Worm (Caenorhabditis elegans) whole organism, L1 larva: ENCODE data around the gene C54F6.20.
A peak's percentile ranks its signal among the peaks of the same experiment; 100 is the strongest.

Experiments
- C34B4.2 ChIP-seq: sonication (generic microtip); optimal IDR thresholded peaks from 2 replicates; lab custom pipeline; 2017; ENCODE audit warnings: mild to moderate bottlenecking, missing genetic modification characterization, missing compliant biosample characterization
- aly-2 ChIP-seq: fragments of 150-350 bp; optimal IDR thresholded peaks from 2 replicates; lab custom pipeline; 2014; ENCODE audit warnings: missing biosample characterization, missing genetic modification characterization
- ceh-90 ChIP-seq: sonication (generic microtip); optimal IDR thresholded peaks from 2 replicates; lab custom pipeline; 2016; ENCODE audit warnings: missing genetic modification characterization, missing compliant biosample characterization
- efl-1 ChIP-seq, 4 experiments: fragments of 150-350 bp; optimal IDR thresholded peaks in 3 of 4; peaks in 1 of 4; 1 replicate in 1 of 4; 2 replicates in 3 of 4; lab custom pipeline; 2014; ENCODE audit warnings: missing biosample characterization in 2 of 4, missing genetic modification characterization in 2 of 4, missing genetic modification reagents in 2 of 4
- efl-3 ChIP-seq: fragments of 200-800 bp; sonication (Bioruptor generic); optimal IDR thresholded peaks from 2 replicates; lab custom pipeline; 2018; ENCODE audit warnings: mild to moderate bottlenecking, missing genetic modification characterization, missing compliant biosample characterization
- fkh-10 ChIP-seq: sonication (generic microtip); optimal IDR thresholded peaks from 2 replicates; lab custom pipeline; 2017; ENCODE audit warnings: missing biosample characterization, missing genetic modification reagents, missing genetic modification characterization
- fkh-8 ChIP-seq: sonication (generic microtip); optimal IDR thresholded peaks from 2 replicates; lab custom pipeline; 2016; ENCODE audit warnings: mild to moderate bottlenecking, missing genetic modification characterization, missing compliant biosample characterization
- hlh-4 ChIP-seq: sonication (generic microtip); optimal IDR thresholded peaks from 2 replicates; lab custom pipeline; 2016; ENCODE audit warnings: mild to moderate bottlenecking, missing genetic modification characterization, missing compliant biosample characterization
- hpl-2 ChIP-seq: fragments of 150-350 bp; optimal IDR thresholded peaks from 2 replicates; lab custom pipeline; 2014; ENCODE audit warnings: missing biosample characterization, missing genetic modification reagents, missing genetic modification characterization
- lin-13 ChIP-seq: fragments of 150-350 bp; optimal IDR thresholded peaks from 2 replicates; lab custom pipeline; 2014; ENCODE audit warnings: missing biosample characterization, missing genetic modification reagents, missing genetic modification characterization
- lin-14 ChIP-seq: fragments of 200-800 bp; sonication (Bioruptor generic); optimal IDR thresholded peaks from 2 replicates; lab custom pipeline; 2018; ENCODE audit warnings: mild to moderate bottlenecking, missing genetic modification characterization, moderate library complexity, missing compliant biosample characterization
- mab-9 ChIP-seq: fragments of 200-800 bp; sonication (Bioruptor generic); IDR thresholded peaks from 2 replicates; pipeline ENCODE4 v1.3.6; 2022; ENCODE audit warnings: missing genetic modification reagents, missing genetic modification characterization, missing compliant biosample characterization
- mef-2 ChIP-seq: fragments of 150-350 bp; optimal IDR thresholded peaks from 2 replicates; lab custom pipeline; 2014; ENCODE audit warnings: missing biosample characterization, missing genetic modification characterization
- nhr-12 ChIP-seq: sonication (generic microtip); optimal IDR thresholded peaks from 2 replicates; lab custom pipeline; 2017; ENCODE audit warnings: missing biosample characterization, missing genetic modification characterization
- nhr-28 ChIP-seq: fragments of 150-350 bp; optimal IDR thresholded peaks from 2 replicates; lab custom pipeline; 2014; ENCODE audit warnings: missing biosample characterization, missing genetic modification characterization
- nhr-47 ChIP-seq: sonication (generic microtip); optimal IDR thresholded peaks from 2 replicates; lab custom pipeline; 2016; ENCODE audit warnings: mild to moderate bottlenecking, missing genetic modification characterization, moderate library complexity, missing compliant biosample characterization
- nhr-77 ChIP-seq: fragments of 150-350 bp; optimal IDR thresholded peaks from 2 replicates; lab custom pipeline; 2014; ENCODE audit warnings: missing biosample characterization, missing genetic modification characterization
- nhr-90 ChIP-seq: sonication (generic microtip); optimal IDR thresholded peaks from 2 replicates; lab custom pipeline; 2016; ENCODE audit warnings: mild to moderate bottlenecking, missing genetic modification characterization, missing compliant biosample characterization; ENCODE audit not compliant: poor library complexity
- rnt-1 ChIP-seq: sonication (generic microtip); optimal IDR thresholded peaks from 2 replicates; lab custom pipeline; 2016; ENCODE audit warnings: mild to moderate bottlenecking, missing genetic modification characterization, moderate library complexity, missing compliant biosample characterization
- swsn-7 ChIP-seq: sonication (generic microtip); optimal IDR thresholded peaks from 2 replicates; lab custom pipeline; 2016; ENCODE audit warnings: missing genetic modification characterization, missing compliant biosample characterization
- tlp-1 ChIP-seq: fragments of 150-350 bp; optimal IDR thresholded peaks from 2 replicates; lab custom pipeline; 2014; ENCODE audit warnings: missing biosample characterization, missing genetic modification characterization
- zag-1 ChIP-seq: fragments of 150-350 bp; optimal IDR thresholded peaks from 2 replicates; lab custom pipeline; 2014; ENCODE audit warnings: missing biosample characterization, missing genetic modification characterization
- zip-4 ChIP-seq: fragments of 200-800 bp; sonication (Bioruptor generic); optimal IDR thresholded peaks from 2 replicates; lab custom pipeline; 2018; ENCODE audit warnings: mild to moderate bottlenecking, missing genetic modification characterization, moderate library complexity, missing compliant biosample characterization
- ztf-11 ChIP-seq, 2 experiments: sonication (generic microtip); optimal IDR thresholded peaks; 2 replicates each; lab custom pipeline; 2016 to 2017; ENCODE audit warnings: missing genetic modification characterization in 2 of 2, missing biosample characterization in 1 of 2, missing compliant biosample characterization in 1 of 2

Gene C54F6.20

DNA sequence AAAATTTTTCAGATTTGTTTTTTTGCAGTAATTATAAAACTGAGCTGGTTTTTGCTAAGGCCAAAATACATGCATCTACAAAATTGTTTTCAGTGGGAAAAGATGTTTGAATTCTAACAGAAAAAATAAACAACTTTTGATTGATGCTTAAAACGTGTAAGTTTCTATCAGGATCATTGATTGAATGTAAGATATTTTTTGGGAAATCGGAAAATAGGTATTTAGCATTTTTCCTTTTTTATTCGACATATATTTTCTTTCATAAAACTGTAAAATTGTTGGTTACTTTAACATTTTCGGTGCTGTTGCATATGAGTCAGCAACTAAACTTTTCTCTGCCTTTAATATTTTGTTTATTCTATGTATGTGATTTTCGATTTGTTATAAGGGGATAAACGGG lies at the start of gene C54F6.20:
Gene C54F6.20, plus strand, starts transcription at position 301 of the 400 bp plus-strand sequence.
- no peak for TF ChIP-seq efl-3
- TF ChIP-seq efl-1 (optimal IDR thresholded peaks at IDR 0.05; lab: Kevin White, UChicago) = no peak
- TF ChIP-seq efl-1 (GFP tag; optimal IDR thresholded peaks at IDR 0.05 in 1 of 2; lab: Kevin White, UChicago) = peak in 1 of 2 experiments; percentile 54
- TF ChIP-seq mef-2 (tag; lab: Kevin White, UChicago) = no peak
- TF ChIP-seq, all 84 proteins: peak for 1

DNA sequence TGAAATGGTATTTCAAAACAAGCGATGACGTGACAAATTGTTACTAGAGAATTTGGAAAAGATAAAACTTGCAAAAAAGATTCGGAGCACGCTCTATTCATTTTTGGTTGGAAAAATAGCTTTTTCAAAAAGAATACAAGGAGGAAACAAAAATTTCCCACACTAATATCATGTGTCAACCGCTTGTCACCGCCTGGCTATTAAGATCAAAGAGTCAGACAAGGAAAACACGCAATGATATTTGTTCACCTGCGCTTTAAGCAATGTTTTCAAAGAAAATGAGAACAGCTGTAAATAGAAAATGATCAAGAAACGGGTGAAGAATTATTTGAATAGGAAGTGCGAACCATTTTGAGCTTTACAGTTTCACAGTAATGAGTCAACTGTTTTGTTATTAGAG lies 47.8 kb upstream of the C54F6.20 start, which contains the start of gene srh-125:
Gene srh-125, minus strand, starts transcription at position 101 of the 400 bp plus-strand sequence.
- TF ChIP-seq hlh-4 (tag; lab: Kevin White, UChicago) (peak; percentile 63), zip-4 (GFP tag; lab: Kevin White, UChicago) (no peak), fkh-8 (tag; lab: Kevin White, UChicago) (peak; percentile 15)

DNA sequence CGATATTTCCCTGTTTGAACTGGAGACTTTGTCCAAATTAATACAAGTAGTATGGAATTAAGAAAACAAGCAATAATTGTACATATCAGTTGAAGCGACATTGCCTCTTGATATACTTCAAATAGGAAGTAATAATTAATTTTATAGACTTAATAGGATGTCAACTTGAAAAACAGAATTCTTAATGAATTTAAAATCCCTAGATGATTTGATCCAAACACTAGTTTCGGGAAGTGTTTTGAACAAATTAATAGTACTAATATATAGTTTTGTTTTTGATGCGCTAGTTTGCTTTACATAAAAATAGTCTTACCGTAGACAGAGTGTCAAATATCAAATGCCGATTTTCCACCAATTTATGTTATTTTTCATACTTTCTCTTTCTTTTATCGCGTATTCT lies 46.1 kb upstream of the C54F6.20 start, which contains the start of gene str-190:
Gene str-190, minus strand, starts transcription at position 101 of the 400 bp plus-strand sequence.
- no peak for TF ChIP-seq hpl-2 (GFP tag; lab: Kevin White, UChicago)

DNA sequence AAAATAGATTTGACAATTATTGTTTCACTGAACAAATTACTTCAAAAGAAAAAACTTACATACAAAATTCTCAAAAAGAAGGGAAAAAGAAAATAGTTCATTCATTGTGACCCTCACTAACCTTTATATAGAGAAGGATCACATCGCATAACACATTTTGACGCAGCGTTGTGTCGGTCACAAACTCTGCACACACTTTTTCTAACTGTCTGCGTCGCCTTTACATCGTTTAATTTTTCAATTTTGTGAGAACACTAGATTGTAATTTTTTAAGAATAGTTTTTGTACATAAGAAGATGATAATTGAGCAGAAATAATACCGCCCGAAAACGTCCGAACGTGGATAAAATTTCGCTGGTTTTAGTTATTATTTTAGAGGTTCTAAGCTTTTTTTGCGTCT lies 43.6 kb upstream of the C54F6.20 start, which contains the start of gene C18B10.6:
Gene C18B10.6, minus strand, starts transcription at position 101 of the 400 bp plus-strand sequence.
- TF ChIP-seq zag-1 (no peak), ztf-11 (tag; optimal IDR thresholded peaks at IDR 0.05; lab: Kevin White, UChicago) (no peak), nhr-77 (tag; lab: Kevin White, UChicago) (no peak), efl-1 (optimal IDR thresholded peaks at IDR 0.05; lab: Kevin White, UChicago) (no peak), efl-1 (GFP tag; optimal IDR thresholded peaks at IDR 0.05 in 1 of 2; lab: Kevin White, UChicago) (peak in 1 of 2 experiments; percentile 57)
- TF ChIP-seq, all 84 proteins: peak for 1

DNA sequence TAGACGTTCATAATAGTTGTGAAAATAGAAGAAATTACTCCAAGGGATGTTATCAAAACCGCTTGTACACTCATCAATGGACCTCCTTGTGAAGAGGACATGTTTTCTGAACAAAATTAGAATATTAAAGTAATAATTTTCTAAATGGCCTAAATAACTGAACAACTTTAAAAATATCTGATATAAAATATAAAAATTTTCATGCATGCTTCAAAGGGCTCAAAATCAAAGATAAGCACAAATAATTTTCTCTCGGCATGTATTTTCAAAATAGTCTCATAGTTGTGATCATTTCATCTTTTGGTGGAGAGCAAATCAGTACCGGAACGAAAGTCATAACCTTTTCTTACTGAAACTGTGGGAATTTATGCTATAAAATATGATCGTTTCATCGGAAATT lies 39.5 kb upstream of the C54F6.20 start, which contains the start of gene srbc-8:
Gene srbc-8, minus strand, starts transcription at position 101 of the 400 bp plus-strand sequence.
- TF ChIP-seq mef-2 (tag; lab: Kevin White, UChicago) = no peak
- no peak for TF ChIP-seq efl-1 (optimal IDR thresholded peaks at IDR 0.05; lab: Kevin White, UChicago)
- TF ChIP-seq efl-1 (GFP tag; optimal IDR thresholded peaks at IDR 0.05 in 1 of 2; lab: Kevin White, UChicago) = peak in 1 of 2 experiments; percentile 22

DNA sequence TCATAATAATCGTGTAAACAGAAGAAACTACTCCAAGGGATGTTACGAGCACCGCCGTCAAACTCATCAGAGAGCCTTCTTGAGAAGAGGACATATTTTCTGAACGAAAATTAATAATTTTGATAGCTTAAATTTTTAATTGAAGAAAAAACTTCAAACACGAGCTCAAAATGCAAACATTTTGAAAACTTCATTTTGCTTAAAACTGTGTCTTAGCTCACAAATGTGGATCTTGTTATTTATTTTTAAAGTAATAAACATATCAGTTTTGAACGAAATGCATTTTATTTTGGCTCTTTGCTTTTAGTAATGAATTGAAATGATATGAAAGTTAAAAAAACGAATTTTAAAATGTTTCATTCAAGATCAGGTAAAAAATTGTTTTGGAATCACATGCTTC lies 37.0 kb upstream of the C54F6.20 start, which contains the start of gene srbc-7:
Gene srbc-7, minus strand, starts transcription at position 101 of the 400 bp plus-strand sequence.
- TF ChIP-seq swsn-7 (tag; lab: Kevin White, UChicago) = no peak
- no peak for TF ChIP-seq nhr-28
- no peak for TF ChIP-seq tlp-1 (tag; lab: Kevin White, UChicago)
- TF ChIP-seq nhr-47 (tag; lab: Kevin White, UChicago) = no peak
- no peak for TF ChIP-seq C34B4.2
- TF ChIP-seq lin-14 = no peak
- no peak for TF ChIP-seq efl-3
- no peak for TF ChIP-seq mab-9 (GFP tag; lab: Robert Waterston, UW)
- no peak for TF ChIP-seq zag-1
- no peak for TF ChIP-seq rnt-1 (tag; lab: Kevin White, UChicago)
- no peak for TF ChIP-seq nhr-12
- TF ChIP-seq lin-13 = no peak

DNA sequence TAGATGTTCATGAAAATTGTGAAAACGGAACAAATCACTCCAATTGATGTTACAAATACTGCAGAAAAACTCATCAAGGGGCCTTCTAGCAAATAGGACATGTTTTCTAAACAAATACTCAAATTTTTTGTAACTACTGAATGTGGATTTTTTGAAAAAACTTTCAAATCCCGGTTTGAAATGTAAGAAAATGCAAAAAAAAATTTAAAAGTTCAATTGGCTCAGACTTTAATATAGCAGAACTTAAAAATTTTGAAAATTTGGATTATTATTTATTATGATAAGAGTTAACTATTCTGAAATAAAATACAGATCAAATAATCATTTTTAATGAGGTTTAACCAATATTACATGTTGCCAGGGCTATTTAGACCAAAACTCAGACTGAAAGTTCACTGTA lies 34.2 kb upstream of the C54F6.20 start, which contains the start of gene srbc-9:
Gene srbc-9, minus strand, starts transcription at position 101 of the 400 bp plus-strand sequence.
- TF ChIP-seq fkh-10 (GFP tag; lab: Kevin White, UChicago) = no peak
- TF ChIP-seq aly-2 (tag; lab: Kevin White, UChicago) = no peak
- TF ChIP-seq hlh-4 (tag; lab: Kevin White, UChicago) = no peak
- TF ChIP-seq efl-1 (optimal IDR thresholded peaks at IDR 0.05; lab: Kevin White, UChicago) = no peak
- TF ChIP-seq efl-1 (GFP tag; optimal IDR thresholded peaks at IDR 0.05 in 1 of 2; lab: Kevin White, UChicago) = no peak
- no peak for TF ChIP-seq ceh-90
- TF ChIP-seq swsn-7 (tag; lab: Kevin White, UChicago) = no peak
- TF ChIP-seq nhr-90 (tag; lab: Kevin White, UChicago) = no peak

DNA sequence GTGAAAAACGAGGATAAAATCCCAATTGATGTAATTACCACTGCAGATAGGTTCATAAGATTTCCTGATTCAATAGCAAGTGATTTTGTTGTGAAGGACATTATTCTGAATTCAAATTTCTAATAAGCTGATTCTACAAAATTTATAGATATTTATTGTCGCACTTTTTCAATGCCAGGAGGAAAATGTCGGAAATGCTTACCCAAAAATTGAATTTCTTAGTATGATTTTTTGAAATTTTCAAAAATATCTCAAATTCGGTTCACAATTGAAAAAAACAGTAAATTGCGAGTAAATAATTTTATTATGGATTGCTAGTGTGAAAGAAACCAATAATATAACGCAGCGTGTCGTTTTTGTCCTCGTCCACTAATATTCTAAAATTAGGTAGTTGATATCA lies 31.6 kb upstream of the C54F6.20 start, which contains the start of gene srbc-10:
Gene srbc-10, minus strand, starts transcription at position 101 of the 400 bp plus-strand sequence.
- TF ChIP-seq ceh-90 (no peak), efl-1 (optimal IDR thresholded peaks at IDR 0.05; lab: Kevin White, UChicago) (no peak), efl-1 (GFP tag; optimal IDR thresholded peaks at IDR 0.05 in 1 of 2; lab: Kevin White, UChicago) (peak in 1 of 2 experiments; percentile 55)
- TF ChIP-seq, all 84 proteins: peak for 1
